Fruit fly (Drosophila melanogaster): Measurements from ENCODE around the gene ND-13B.

DNA sequence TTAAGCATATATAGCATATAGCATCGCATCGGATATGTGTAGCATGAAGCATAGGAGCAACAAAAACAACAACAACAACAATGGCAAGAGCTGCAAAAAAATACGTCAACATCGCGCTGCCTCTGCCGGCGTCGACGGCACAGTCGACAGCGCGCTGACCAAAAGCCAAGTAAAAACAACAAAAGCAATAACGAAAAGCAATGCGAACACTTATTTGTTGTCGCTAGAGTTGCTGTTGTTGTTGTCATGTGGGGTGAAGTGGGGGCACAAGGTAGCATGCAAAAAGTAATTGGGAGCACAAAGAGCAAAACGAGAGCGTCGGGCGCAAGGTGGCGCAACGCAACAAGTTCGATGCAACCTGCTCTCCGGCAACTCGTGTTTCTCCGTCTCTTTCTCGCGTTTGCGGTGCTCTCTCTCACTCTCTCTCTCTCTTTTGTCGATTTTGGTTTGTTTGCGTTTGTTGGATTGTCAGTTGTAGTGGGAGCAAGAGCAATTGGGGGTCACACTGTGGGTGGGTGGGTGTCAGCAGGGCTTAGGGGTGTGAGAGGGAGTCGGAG lies 45.3 kb upstream of the ND-13B start:
- TF ChIP-seq h (optimal IDR thresholded peaks at IDR 0.05) = no peak
- TF ChIP-seq ttk (optimal IDR thresholded peaks at IDR 0.05) = no peak
